Worm (Caenorhabditis elegans) whole organism, L4/young adult: ENCODE data around the gene btb-14.

Experiments used
- dao-5 ChIP-seq: sonication (generic microtip); optimal IDR thresholded peaks from 2 replicates; lab custom pipeline; 2016; ENCODE audit warnings: missing genotype, missing genetic modification characterization, moderate library complexity, missing compliant biosample characterization
- him-1 ChIP-seq: sonication (generic microtip); optimal IDR thresholded peaks from 2 replicates; lab custom pipeline; 2016; ENCODE audit warnings: missing genotype, missing genetic modification reagents, missing genetic modification characterization, missing compliant biosample characterization

DNA sequence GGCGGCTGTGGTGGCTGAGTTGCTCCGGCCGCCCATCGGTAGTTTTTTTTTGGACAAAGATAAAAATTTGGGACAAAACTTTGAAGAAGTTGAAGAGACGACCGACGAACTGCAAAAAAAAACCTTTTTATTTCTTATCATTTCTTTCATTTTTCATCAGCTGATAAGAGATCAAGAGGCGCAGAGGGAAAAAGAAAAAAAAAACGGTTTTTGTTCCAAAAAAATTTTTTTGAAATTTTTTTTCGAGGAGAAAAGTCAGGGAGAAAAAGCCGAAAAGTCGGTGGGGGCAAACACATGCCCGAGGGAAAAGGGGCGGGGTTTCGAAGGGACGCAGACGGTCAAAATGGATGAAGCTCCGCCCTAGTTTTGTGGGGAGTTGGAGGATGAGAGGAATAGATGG, 31.1 kb upstream of the btb-14 start, which contains the start of gene ras-1:
- no peak for TF ChIP-seq him-1
- no peak for TF ChIP-seq dao-5 (tag; lab: Kevin White, UChicago)
